Fruit fly (Drosophila melanogaster): ENCODE data around the gene Pgant35A.
A peak's percentile ranks its signal among the peaks of the same experiment; 100 is the strongest.

The Pgant35A gene

dm6 chr2L:14367274-14367669 lies 8.2 kb downstream of the Pgant35A start (continued):
- no peak for TF ChIP-seq Eip93F (GFP tag; optimal IDR thresholded peaks at IDR 0.05)
- peak; percentile 87 for TF ChIP-seq svp (GFP tag)
- TF ChIP-seq esn (GFP tag; optimal IDR thresholded peaks at IDR 0.05), result no peak
- peak; percentile 41 for TF ChIP-seq CG10631 (GFP tag; optimal IDR thresholded peaks at IDR 0.05)
- peak; percentile 71 for TF ChIP-seq CG4318 (GFP tag; optimal IDR thresholded peaks at IDR 0.05)
- peak; percentile 66 for TF ChIP-seq topi (GFP tag; optimal IDR thresholded peaks at IDR 0.05)
- peak; percentile 80 for TF ChIP-seq CG6808 (GFP tag; optimal IDR thresholded peaks at IDR 0.05)
- TF ChIP-seq eg (GFP tag; IDR thresholded peaks at IDR 0.05), result peak; percentile 75
- no peak for TF ChIP-seq Ets21C (GFP tag; optimal IDR thresholded peaks at IDR 0.05)
- peak; percentile 76 for TF ChIP-seq CG3919 (GFP tag; optimal IDR thresholded peaks at IDR 0.05)
- TF ChIP-seq Hr4 (GFP tag; optimal IDR thresholded peaks at IDR 0.05), result peak; percentile 87
- peak; percentile 17 for TF ChIP-seq achi (GFP tag; optimal IDR thresholded peaks at IDR 0.05)
- TF ChIP-seq CG11294 (GFP tag; IDR thresholded peaks at IDR 0.05), result peak; percentile 63
- TF ChIP-seq Blimp-1 (GFP tag; optimal IDR thresholded peaks at IDR 0.05), result peak; percentile 45
- TF ChIP-seq CG11762 (GFP tag; optimal IDR thresholded peaks at IDR 0.05; ENCODE audit: insufficient read depth), result peak; percentile 71
- no peak for TF ChIP-seq Hr38 (GFP tag; optimal IDR thresholded peaks at IDR 0.05)
- TF ChIP-seq OdsH (GFP tag; optimal IDR thresholded peaks at IDR 0.05), result peak; percentile 65
- peak; percentile 25 for TF ChIP-seq CG8319 (GFP tag; optimal IDR thresholded peaks at IDR 0.05)
- TF ChIP-seq CG3032 (tag; optimal IDR thresholded peaks at IDR 0.05), result peak; percentile 71
- peak; percentile 75 for TF ChIP-seq spab (GFP tag; optimal IDR thresholded peaks at IDR 0.05)
- TF ChIP-seq Hr39 (GFP tag; optimal IDR thresholded peaks at IDR 0.05), result peak; percentile 22
- TF ChIP-seq CG34406 (GFP tag; optimal IDR thresholded peaks at IDR 0.05), result no peak
- no peak; the same call in 2 of the 3 replicates for TF ChIP-seq CG8119 (GFP tag; IDR thresholded peaks at IDR 0.05)
- TF ChIP-seq CG9139 (GFP tag; optimal IDR thresholded peaks at IDR 0.05), result peak; percentile 34
- TF ChIP-seq vri (GFP tag; optimal IDR thresholded peaks at IDR 0.05), result no peak
- TF ChIP-seq CG1621 (tag; optimal IDR thresholded peaks at IDR 0.05), result no peak
- TF ChIP-seq CG11902 (GFP tag; optimal IDR thresholded peaks at IDR 0.05), result peak; percentile 28
- TF ChIP-seq CG7368 (GFP tag; optimal IDR thresholded peaks at IDR 0.05), result peak; percentile 57
- TF ChIP-seq cyc (GFP tag; optimal IDR thresholded peaks at IDR 0.05), result peak; percentile 64
- no peak for TF ChIP-seq dac (GFP tag; optimal IDR thresholded peaks at IDR 0.05)
- peak; percentile 95 for TF ChIP-seq Eip78C (GFP tag)
- no peak for TF ChIP-seq fkh (GFP tag; optimal IDR thresholded peaks at IDR 0.05)
- peak; percentile 63 for TF ChIP-seq CG10669 (GFP tag; optimal IDR thresholded peaks at IDR 0.05)
- TF ChIP-seq CG6276 (GFP tag; optimal IDR thresholded peaks at IDR 0.05), result peak; percentile 94

- TF ChIP-seq ss (GFP tag; optimal IDR thresholded peaks at IDR 0.05) (peak in 1 of 2 experiments; percentile 1), CG15336 (GFP tag; IDR thresholded peaks at IDR 0.05) (no peak), Eip78C (GFP tag) (peak; percentile 57), achi (GFP tag; optimal IDR thresholded peaks at IDR 0.05) (no peak)
Measured at dm6 chr2L:14368833-14369232, 9.8 kb downstream of the Pgant35A start.

- peak; percentile 93 for TF ChIP-seq achi (GFP tag; optimal IDR thresholded peaks at IDR 0.05)
- peak; percentile 85 to 90 for TF ChIP-seq salr (GFP tag; optimal IDR thresholded peaks at IDR 0.05)
- TF ChIP-seq Sox15 (GFP tag; optimal IDR thresholded peaks at IDR 0.05), result peak; percentile 91
- TF ChIP-seq pdm3 (GFP tag; optimal IDR thresholded peaks at IDR 0.05), result peak; percentile 95
- TF ChIP-seq acj6 (GFP tag; optimal IDR thresholded peaks at IDR 0.05), result peak; percentile 94
- peak; percentile 94 for TF ChIP-seq CG4318 (GFP tag; optimal IDR thresholded peaks at IDR 0.05)
- peak; percentile 97 for TF ChIP-seq CG6276 (GFP tag; optimal IDR thresholded peaks at IDR 0.05)
- TF ChIP-seq Eip78C (GFP tag), result peak; percentile 95
- peak; percentile 91 for TF ChIP-seq Eip75B (GFP tag; optimal IDR thresholded peaks at IDR 0.05)
- peak; percentile 98 for TF ChIP-seq CG8119 (GFP tag; IDR thresholded peaks at IDR 0.05)
- TF ChIP-seq CG16779 (tag; optimal IDR thresholded peaks at IDR 0.05), result peak; percentile 92
- TF ChIP-seq CG11294 (GFP tag; IDR thresholded peaks at IDR 0.05), result peak; percentile 91
- TF ChIP-seq CG6792 (GFP tag; optimal IDR thresholded peaks at IDR 0.05), result peak; percentile 96
- peak; percentile 94 for TF ChIP-seq spab (GFP tag; optimal IDR thresholded peaks at IDR 0.05)
- peak; percentile 86 for TF ChIP-seq fd85E (GFP tag; optimal IDR thresholded peaks at IDR 0.05)
- peak; percentile 97 for TF ChIP-seq OdsH (GFP tag; optimal IDR thresholded peaks at IDR 0.05)
- TF ChIP-seq cyc (GFP tag; optimal IDR thresholded peaks at IDR 0.05), result peak; percentile 82
- TF ChIP-seq Ets21C (GFP tag; optimal IDR thresholded peaks at IDR 0.05), result peak; percentile 93
- peak; percentile 88 for TF ChIP-seq fd59A (GFP tag; optimal IDR thresholded peaks at IDR 0.05)
- peak; percentile 98 for TF ChIP-seq eg (GFP tag; IDR thresholded peaks at IDR 0.05)
- peak; percentile 96 for TF ChIP-seq Sox102F (GFP tag; optimal IDR thresholded peaks at IDR 0.05)
Measured at dm6 chr2L:14369933-14370776, 11.1 kb downstream of the Pgant35A start.
